Worm (Caenorhabditis elegans) whole organism, L4/young adult: ENCODE measurements around the gene ceh-33.

Experiments used
- dao-5 ChIP-seq: sonication (generic microtip); optimal IDR thresholded peaks from 2 replicates; lab custom pipeline; 2016; ENCODE audit warnings: missing genotype, missing genetic modification characterization, moderate library complexity, missing compliant biosample characterization
- him-1 ChIP-seq: sonication (generic microtip); optimal IDR thresholded peaks from 2 replicates; lab custom pipeline; 2016; ENCODE audit warnings: missing genotype, missing genetic modification reagents, missing genetic modification characterization, missing compliant biosample characterization

DNA sequence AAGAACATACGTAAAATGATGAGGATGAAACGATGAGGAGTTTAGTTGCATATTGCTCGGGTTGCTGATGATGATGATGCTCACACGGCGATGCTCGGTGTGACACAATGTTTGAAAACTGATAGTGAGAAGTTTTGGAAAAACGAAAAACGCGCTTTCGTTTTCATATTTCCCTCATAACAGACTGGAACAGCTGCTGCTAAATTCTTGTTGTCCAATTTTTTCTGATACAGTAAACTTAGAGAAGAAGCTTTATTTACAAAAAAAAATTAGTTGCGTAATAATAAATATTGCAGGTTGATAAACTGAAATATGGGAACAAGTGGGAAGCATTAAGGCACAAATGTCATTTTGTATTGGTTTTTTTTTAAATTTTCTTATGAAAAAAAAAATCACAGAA is at the start of gene ceh-33:
- TF ChIP-seq him-1, result no peak
- no peak for TF ChIP-seq dao-5 (tag; lab: Kevin White, UChicago)
